Fruit fly (Drosophila melanogaster) whole organism, embryonic: ENCODE measurements around the gene Alg11.

Experiments used
- Abd-B ChIP-seq: fragments of 200-800 bp; sonication (Bioruptor generic); optimal IDR thresholded peaks from 2 replicates; lab custom pipeline; 2018; ENCODE audit warnings: missing biosample characterization, mild to moderate bottlenecking, missing genetic modification characterization, moderate library complexity
- Atf6 ChIP-seq: fragments of 200-800 bp; sonication (Bioruptor generic); IDR thresholded peaks from 2 replicates; pipeline ENCODE4 v1.3.6; 2022; ENCODE audit warnings: missing biosample characterization, missing genetic modification characterization
- Awh ChIP-seq: fragments of 200-800 bp; sonication (Bioruptor generic); IDR thresholded peaks from 2 replicates; pipeline ENCODE4, ENCODE4 v1.3.6; 2022; ENCODE audit warnings: missing biosample characterization, missing genetic modification characterization
- Blimp-1 ChIP-seq: fragments of 200-800 bp; sonication (Bioruptor generic); optimal IDR thresholded peaks from 3 replicates; lab custom pipeline; 2018; ENCODE audit warnings: missing biosample characterization, missing genetic modification characterization, mild to moderate bottlenecking, moderate library complexity, missing genetic modification reagents
- CG11247 ChIP-seq: fragments of 200-800 bp; sonication (Bioruptor generic); IDR thresholded peaks from 2 replicates; pipeline ENCODE4 v1.3.6; 2022; ENCODE audit warnings: missing biosample characterization, missing genetic modification characterization
- CG12769 ChIP-seq: fragments of 200-800 bp; sonication (Bioruptor generic); optimal IDR thresholded peaks from 2 replicates; lab custom pipeline; 2019; ENCODE audit warnings: missing biosample characterization, mild to moderate bottlenecking, missing genetic modification characterization, moderate library complexity
- CG13296 ChIP-seq: fragments of 200-800 bp; sonication (Bioruptor generic); optimal IDR thresholded peaks from 3 replicates; lab custom pipeline; 2018; ENCODE audit warnings: missing biosample characterization, mild to moderate bottlenecking, missing genetic modification characterization
- CG13775 ChIP-seq: fragments of 200-800 bp; sonication (Bioruptor generic); optimal IDR thresholded peaks from 3 replicates; lab custom pipeline; 2017; ENCODE audit warnings: missing biosample characterization, mild to moderate bottlenecking, missing genetic modification characterization
- CG15269 ChIP-seq: fragments of 200-800 bp; sonication (Bioruptor generic); optimal IDR thresholded peaks from 2 replicates; lab custom pipeline; 2018; ENCODE audit warnings: missing biosample characterization, mild to moderate bottlenecking, missing genetic modification characterization, moderate library complexity
- CG18262 ChIP-seq: fragments of 200-800 bp; optimal IDR thresholded peaks from 3 replicates; lab custom pipeline; 2019; ENCODE audit warnings: missing biosample characterization, mild to moderate bottlenecking, missing genetic modification characterization, moderate library complexity
- CG31224 ChIP-seq: fragments of 200-800 bp; sonication (Bioruptor generic); IDR thresholded peaks from 2 replicates; pipeline ENCODE4 v1.3.6; 2022; ENCODE audit warnings: missing biosample characterization, missing genetic modification characterization
- CG33213 ChIP-seq: fragments of 200-800 bp; sonication (Bioruptor generic); optimal IDR thresholded peaks from 3 replicates; lab custom pipeline; 2016; ENCODE audit warnings: missing biosample characterization, missing genetic modification characterization
- CG34224 ChIP-seq: fragments of 200-800 bp; sonication (Bioruptor generic); IDR thresholded peaks from 3 replicates; pipeline ENCODE4 v1.3.6; 2022; ENCODE audit warnings: missing biosample characterization, missing genetic modification characterization; ENCODE audit not compliant: partially characterized antibody
- CG3838 ChIP-seq: fragments of 200-800 bp; sonication (Bioruptor generic); optimal IDR thresholded peaks from 3 replicates; lab custom pipeline; 2016; ENCODE audit warnings: missing biosample characterization, missing genetic modification characterization
- CG4404 ChIP-seq: fragments of 200-800 bp; sonication (Bioruptor generic); IDR thresholded peaks from 2 replicates; pipeline ENCODE4 v1.3.6; 2022; ENCODE audit warnings: missing biosample characterization, missing genetic modification characterization
- CG6854 ChIP-seq: fragments of 200-800 bp; sonication (Bioruptor generic); optimal IDR thresholded peaks from 3 replicates; lab custom pipeline; 2017; ENCODE audit warnings: missing biosample characterization, mild to moderate bottlenecking, missing genetic modification characterization
- CG9215 ChIP-seq: fragments of 200-800 bp; sonication (Bioruptor generic); IDR thresholded peaks from 2 replicates; pipeline ENCODE4 v1.3.6; 2022; ENCODE audit warnings: missing biosample characterization, missing genetic modification characterization
- CG9437 ChIP-seq: fragments of 200-800 bp; sonication (Bioruptor generic); optimal IDR thresholded peaks from 2 replicates; lab custom pipeline; 2018; ENCODE audit warnings: missing biosample characterization, mild to moderate bottlenecking, missing genetic modification characterization
- CG9609 ChIP-seq: fragments of 200-800 bp; sonication (Bioruptor generic); optimal IDR thresholded peaks from 3 replicates; lab custom pipeline; 2016; ENCODE audit warnings: missing biosample characterization, missing genetic modification characterization
- CkIIα-i1 ChIP-seq: fragments of 200-800 bp; sonication (Bioruptor generic); IDR thresholded peaks from 2 replicates; pipeline ENCODE4 v1.3.6; 2022; ENCODE audit warnings: missing biosample characterization, missing genetic modification characterization
- Dp ChIP-seq: fragments of 200-800 bp; sonication (Bioruptor generic); optimal IDR thresholded peaks from 2 replicates; lab custom pipeline; 2018; ENCODE audit warnings: missing biosample characterization, mild to moderate bottlenecking, missing genetic modification characterization, moderate library complexity
- Dref ChIP-seq: fragments of 200-800 bp; sonication (Bioruptor generic); IDR thresholded peaks from 2 replicates; pipeline ENCODE4 v1.3.6; 2022; ENCODE audit warnings: missing biosample characterization, missing genetic modification characterization
- Ets65A ChIP-seq: fragments of 200-800 bp; sonication (Bioruptor generic); peaks from one replicate; lab custom pipeline; 2016; ENCODE audit warnings: missing biosample characterization, missing genetic modification characterization
- Med ChIP-seq: fragments of 200-800 bp; sonication (Bioruptor generic); peaks from one replicate; lab custom pipeline; 2016; ENCODE audit warnings: missing biosample characterization, missing genetic modification characterization, mild to moderate bottlenecking, inconsistent platforms, moderate library complexity
- Neu2 ChIP-seq: fragments of 200-800 bp; sonication (Bioruptor generic); optimal IDR thresholded peaks from 3 replicates; lab custom pipeline; 2016; ENCODE audit warnings: missing biosample characterization, missing genetic modification characterization, borderline replicate concordance
- Nf-YB ChIP-seq: fragments of 200-800 bp; sonication (Bioruptor generic); optimal IDR thresholded peaks from 3 replicates; lab custom pipeline; 2019; ENCODE audit warnings: missing biosample characterization, mild to moderate bottlenecking, missing genetic modification characterization, moderate library complexity
- Opbp ChIP-seq: fragments of 200-800 bp; sonication (Bioruptor generic); IDR thresholded peaks from 3 replicates; pipeline ENCODE4 v1.3.6; 2022; ENCODE audit warnings: missing biosample characterization, missing genetic modification characterization; ENCODE audit not compliant: partially characterized antibody
- bbx ChIP-seq: fragments of 200-800 bp; sonication (Bioruptor generic); IDR thresholded peaks from 2 replicates; pipeline ENCODE4 v1.3.6; 2022; ENCODE audit warnings: missing biosample characterization, missing genetic modification characterization; ENCODE audit not compliant: partially characterized antibody
- bowl ChIP-seq: fragments of 200-800 bp; sonication (Bioruptor generic); IDR thresholded peaks from 2 replicates; pipeline ENCODE4 v1.3.6; 2022; ENCODE audit warnings: missing biosample characterization, missing genetic modification characterization
- caup ChIP-seq: fragments of 200-800 bp; sonication (Bioruptor generic); optimal IDR thresholded peaks from 3 replicates; lab custom pipeline; 2017; ENCODE audit warnings: missing biosample characterization, mild to moderate bottlenecking, missing genetic modification characterization, moderate library complexity; ENCODE audit not compliant: severe bottlenecking
- chif ChIP-seq, 2 experiments: fragments of 200-800 bp; sonication (Bioruptor generic); optimal IDR thresholded peaks; 3 replicates each; lab custom pipeline; 2016; ENCODE audit warnings: missing biosample characterization in 2 of 2, missing genetic modification characterization in 2 of 2
- ci ChIP-seq: fragments of 200-800 bp; sonication (Bioruptor generic); IDR thresholded peaks from 3 replicates; pipeline ENCODE4 v1.3.6; 2022; ENCODE audit warnings: missing biosample characterization, missing genetic modification characterization
- crc ChIP-seq: fragments of 200-800 bp; sonication (Bioruptor generic); optimal IDR thresholded peaks from 2 replicates; lab custom pipeline; 2016; ENCODE audit warnings: missing biosample characterization, missing genetic modification characterization
- esg ChIP-seq: fragments of 200-800 bp; sonication (Bioruptor generic); conservative IDR thresholded peaks from 2 replicates; pipeline ENCODE4 v1.3.6; 2022; ENCODE audit warnings: missing biosample characterization, missing genetic modification characterization
- fru ChIP-seq: fragments of >200 bp; optimal IDR thresholded peaks from 2 replicates; lab custom pipeline; 2017
- grau ChIP-seq: fragments of 200-800 bp; optimal IDR thresholded peaks from 3 replicates; lab custom pipeline; 2019; ENCODE audit warnings: missing biosample characterization, mild to moderate bottlenecking, missing genetic modification characterization, moderate library complexity
- grn ChIP-seq: fragments of 200-800 bp; sonication (Bioruptor generic); optimal IDR thresholded peaks from 3 replicates; lab custom pipeline; 2017; ENCODE audit warnings: missing biosample characterization, missing genetic modification characterization
- hkb ChIP-seq, 2 experiments: fragments of 200-800 bp in 1 of 2; fragments of >200 bp in 1 of 2; sonication (Bioruptor generic) in 1 of 2; IDR thresholded peaks in 1 of 2; optimal IDR thresholded peaks in 1 of 2; 2 replicates each; pipeline versions ENCODE4 v1.3.6 to Lab custom; 2017 to 2022; ENCODE audit warnings: missing biosample characterization in 1 of 2, missing genetic modification characterization in 1 of 2
- jumu ChIP-seq: fragments of 200-800 bp; sonication (Bioruptor generic); optimal IDR thresholded peaks from 3 replicates; lab custom pipeline; 2016; ENCODE audit warnings: missing biosample characterization, missing genetic modification characterization
- pum ChIP-seq: fragments of 200-800 bp; sonication (Bioruptor generic); optimal IDR thresholded peaks from 2 replicates; lab custom pipeline; 2016; ENCODE audit warnings: missing biosample characterization, missing genetic modification characterization
- sr ChIP-seq: fragments of 200-800 bp; sonication (Bioruptor generic); IDR thresholded peaks from 3 replicates; pipeline ENCODE4 v1.3.6; 2022; ENCODE audit warnings: missing biosample characterization, missing genetic modification characterization
- tgo ChIP-seq: fragments of 200-800 bp; sonication (Bioruptor generic); IDR thresholded peaks from 3 replicates; pipeline ENCODE4 v1.3.6; 2022; ENCODE audit warnings: missing biosample characterization, missing genetic modification characterization
- unpg ChIP-seq: fragments of 200-800 bp; sonication (Bioruptor generic); optimal IDR thresholded peaks from 3 replicates; lab custom pipeline; 2018; ENCODE audit warnings: missing biosample characterization, mild to moderate bottlenecking, missing genetic modification characterization, moderate library complexity
- usp ChIP-seq: fragments of >200 bp; optimal IDR thresholded peaks from 2 replicates; lab custom pipeline; 2017; ENCODE audit warnings: missing biosample characterization, missing genetic modification characterization
- vvl ChIP-seq: fragments of 200-800 bp; sonication (Bioruptor generic); IDR thresholded peaks from 2 replicates; pipeline ENCODE4 v1.3.6; 2022; ENCODE audit warnings: missing biosample characterization, missing genetic modification characterization
- zen ChIP-seq: fragments of 200-800 bp; sonication (Bioruptor generic); optimal IDR thresholded peaks from 3 replicates; lab custom pipeline; 2018; ENCODE audit warnings: missing biosample characterization, mild to moderate bottlenecking, missing genetic modification characterization, moderate library complexity

The Alg11 gene

DNA sequence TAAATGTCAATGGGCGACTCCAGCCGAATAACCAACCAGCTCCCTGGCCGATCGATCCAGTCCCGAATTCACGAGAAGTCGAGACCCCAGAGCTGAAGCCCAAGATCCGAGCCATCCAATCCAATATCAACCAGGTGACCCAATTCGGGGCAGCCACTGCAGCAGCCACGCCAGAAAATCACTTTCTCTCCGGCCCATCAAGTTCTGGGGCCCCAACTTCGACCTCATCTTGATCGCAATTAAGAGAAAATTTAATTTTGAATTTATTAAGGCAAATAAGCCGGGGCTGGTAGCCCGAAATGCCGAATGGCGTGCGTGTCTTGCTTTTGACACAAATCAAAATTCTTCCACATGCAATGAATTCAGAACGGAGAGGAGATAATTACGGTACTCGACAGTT lies 22.2 kb downstream of the Alg11 start:
- TF ChIP-seq Dref (GFP tag; lab: Robert Waterston, UW) = no peak
- no peak for TF ChIP-seq pum (GFP tag; lab: Kevin White, UChicago)
- no peak for TF ChIP-seq grau (tag; lab: Kevin White, UChicago)
- TF ChIP-seq Awh (GFP tag; lab: Robert Waterston, UW) = peak; percentile 62
- TF ChIP-seq Blimp-1 (GFP tag; lab: Kevin White, UChicago) = peak; percentile 83

DNA sequence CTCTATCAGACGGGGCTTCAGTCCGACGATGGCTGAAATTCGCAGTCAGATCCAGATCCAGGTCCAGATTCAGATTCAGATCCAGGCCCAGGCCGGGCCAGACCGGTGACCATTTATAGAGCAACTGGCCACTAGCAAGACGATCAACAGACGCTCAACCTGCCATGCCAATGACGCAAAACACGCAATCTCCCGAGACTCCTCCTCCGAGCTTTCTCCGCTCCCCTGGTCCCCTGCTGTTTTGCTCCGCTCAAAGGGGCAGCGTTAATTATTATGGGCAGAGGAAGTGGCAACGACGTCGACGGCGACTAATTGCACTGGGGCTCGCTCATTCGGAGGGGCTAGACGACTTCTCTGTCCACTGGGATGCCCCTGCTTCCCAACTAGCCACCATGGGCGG lies 25.8 kb downstream of the Alg11 start:
- peak; percentile 49 for TF ChIP-seq Awh (GFP tag; lab: Robert Waterston, UW)
- TF ChIP-seq Nf-YB (GFP tag; lab: Kevin White, UChicago) = no peak

DNA sequence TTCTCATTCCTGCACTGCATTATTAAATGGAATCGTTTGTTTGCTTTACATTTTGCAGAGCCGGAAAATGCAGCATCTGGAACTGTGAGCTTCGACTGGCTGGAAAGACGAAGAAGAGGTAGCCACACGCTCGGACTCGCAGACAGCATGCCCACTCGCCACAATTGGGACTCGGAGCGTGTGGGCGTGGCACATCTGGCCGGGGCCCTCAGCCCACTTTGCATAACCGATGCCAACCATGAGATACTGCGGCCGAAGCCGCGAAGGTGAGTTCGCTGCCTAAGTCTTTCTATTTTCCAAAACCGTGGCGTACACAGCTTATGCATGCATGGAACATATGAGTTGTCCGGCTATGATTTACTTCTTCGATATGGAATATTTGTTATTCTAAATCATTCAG lies 26.5 kb downstream of the Alg11 start:
- TF ChIP-seq CG12769 (tag; lab: Kevin White, UChicago) = peak; percentile 23
- no peak for TF ChIP-seq Nf-YB (GFP tag; lab: Kevin White, UChicago)
- no peak for TF ChIP-seq hkb (optimal IDR thresholded peaks at IDR 0.05; lab: Kevin White, UChicago)
- TF ChIP-seq hkb (GFP tag; IDR thresholded peaks at IDR 0.05; lab: Robert Waterston, UW) = no peak
- no peak for TF ChIP-seq CG4404 (GFP tag; lab: Robert Waterston, UW)
- TF ChIP-seq unpg = no peak
- no peak for TF ChIP-seq Dp (GFP tag; lab: Kevin White, UChicago)
- peak; percentile 3 for TF ChIP-seq grn (GFP tag; lab: Kevin White, UChicago)
- TF ChIP-seq CG13296 (GFP tag; lab: Kevin White, UChicago) = no peak
- peak; percentile 10 for TF ChIP-seq Ets65A (GFP tag; lab: Kevin White, UChicago)
- TF ChIP-seq vvl (GFP tag; lab: Robert Waterston, UW) = peak; percentile 69; the same call in 1 of the 2 replicates
- TF ChIP-seq sr (GFP tag; lab: Robert Waterston, UW) = peak; percentile 84
- TF ChIP-seq tgo (GFP tag; lab: Robert Waterston, UW) = no peak
- TF ChIP-seq CG11247 = peak; percentile 32; the same call in 1 of the 2 replicates
- 0 out of 3 replicates have a peak, but pooled peaks have one; percentile 39 for TF ChIP-seq Opbp (GFP tag; lab: Robert Waterston, UW)
- peak; percentile 11 for TF ChIP-seq Med

DNA sequence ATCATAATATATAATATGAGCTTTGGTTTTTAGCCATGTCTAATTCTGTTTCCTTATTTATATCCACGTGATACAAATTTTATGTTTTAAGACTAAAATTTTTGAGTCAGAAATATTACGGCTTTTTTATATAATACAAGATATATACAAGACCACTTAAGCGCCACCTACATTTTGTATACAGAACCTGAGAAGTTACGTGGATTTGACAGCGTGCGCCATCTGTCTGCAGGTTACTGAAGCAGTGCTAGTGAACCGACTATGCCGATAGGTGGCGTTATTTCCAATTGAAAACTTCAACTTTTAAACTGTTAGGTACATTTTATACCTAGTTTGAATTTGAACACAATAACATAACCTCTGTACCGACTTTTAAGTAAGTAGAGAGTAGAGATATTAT lies 27.2 kb downstream of the Alg11 start:
- TF ChIP-seq Abd-B (peak; percentile 63), CG15269 (peak; percentile 66), ci (GFP tag; lab: Robert Waterston, UW) (peak; percentile 79), CkIIα-i1 (GFP tag; lab: Robert Waterston, UW) (no peak), CG34224 (GFP tag; lab: Robert Waterston, UW) (no peak), CG9215 (no peak; the same call in 1 of the 2 replicates), Atf6 (GFP tag; lab: Robert Waterston, UW) (no peak), CG33213 (GFP tag; lab: Kevin White, UChicago) (peak; percentile 77), crc (GFP tag; lab: Kevin White, UChicago) (no peak), fru (lab: Kevin White, UChicago) (no peak), usp (GFP tag; lab: Kevin White, UChicago) (no peak), jumu (GFP tag; lab: Kevin White, UChicago) (peak; percentile 56), CG13775 (peak; percentile 25), CG12769 (tag; lab: Kevin White, UChicago) (peak; percentile 56), CG6854 (no peak), esg (GFP tag; lab: Robert Waterston, UW) (no peak), CG9437 (GFP tag; lab: Kevin White, UChicago) (no peak), chif (GFP tag; optimal IDR thresholded peaks at IDR 0.05; lab: Kevin White, UChicago) (peak; percentile 54 to 91), CG31224 (no peak), caup (GFP tag; lab: Kevin White, UChicago) (peak; percentile 59), bowl (GFP tag; lab: Robert Waterston, UW) (no peak), bbx (GFP tag; lab: Robert Waterston, UW) (0 out of 2 replicates have a peak, but pooled peaks have one; percentile 24), zen (tag; lab: Kevin White, UChicago) (peak; percentile 81), Neu2 (GFP tag; lab: Kevin White, UChicago) (no peak), CG9609 (GFP tag; lab: Kevin White, UChicago) (peak; percentile 65), CG3838 (peak; percentile 23), CG18262 (peak; percentile 57)
